Fruit fly (Drosophila melanogaster) whole organism, embryonic: Measurements from ENCODE around the gene hmw.

ENCODE experiments used
- Aef1 ChIP-seq: fragments of 200-800 bp; sonication (Bioruptor generic); IDR thresholded peaks from 3 replicates; pipeline ENCODE4 v1.3.6; 2022; ENCODE audit warnings: missing biosample characterization, missing genetic modification characterization
- CG11398 ChIP-seq: fragments of 200-800 bp; sonication (Bioruptor generic); optimal IDR thresholded peaks from 2 replicates; lab custom pipeline; 2016; ENCODE audit warnings: missing biosample characterization, missing genetic modification characterization
- CG11456 ChIP-seq: fragments of 200-800 bp; sonication (Bioruptor generic); IDR thresholded peaks from 3 replicates; pipeline ENCODE4 v1.3.6; 2022; ENCODE audit warnings: missing biosample characterization, missing genetic modification characterization
- CG11504 ChIP-seq: fragments of 200-800 bp; sonication (Bioruptor generic); optimal IDR thresholded peaks from 3 replicates; lab custom pipeline; 2019; ENCODE audit warnings: missing biosample characterization, mild to moderate bottlenecking, missing genetic modification characterization, moderate library complexity
- CG12071 ChIP-seq: fragments of 200-800 bp; sonication (Bioruptor generic); optimal IDR thresholded peaks from 3 replicates; lab custom pipeline; 2018; ENCODE audit warnings: missing biosample characterization, mild to moderate bottlenecking, missing genetic modification characterization
- CG13624 ChIP-seq: fragments of 200-800 bp; sonication (Bioruptor generic); optimal IDR thresholded peaks from 2 replicates; lab custom pipeline; 2016; ENCODE audit warnings: missing biosample characterization, missing genetic modification characterization
- CG14667 ChIP-seq: fragments of 200-800 bp; sonication (Bioruptor generic); IDR thresholded peaks from 2 replicates; pipeline ENCODE4 v1.3.6; 2022; ENCODE audit warnings: missing biosample characterization, missing genetic modification characterization
- CG15479 ChIP-seq: fragments of 200-800 bp; sonication (Bioruptor generic); optimal IDR thresholded peaks from 3 replicates; lab custom pipeline; 2019; ENCODE audit warnings: missing biosample characterization, mild to moderate bottlenecking, missing genetic modification characterization, moderate library complexity
- CG18599 ChIP-seq: fragments of 200-800 bp; sonication (Bioruptor generic); optimal IDR thresholded peaks from 3 replicates; lab custom pipeline; 2017; ENCODE audit warnings: missing biosample characterization, missing genetic modification characterization, mild to moderate bottlenecking, moderate library complexity, missing genetic modification reagents
- CG2120 ChIP-seq: fragments of 200-800 bp; sonication (Bioruptor generic); optimal IDR thresholded peaks from 3 replicates; lab custom pipeline; 2016; ENCODE audit warnings: missing biosample characterization, missing genetic modification characterization
- CG2712 ChIP-seq: fragments of 200-800 bp; optimal IDR thresholded peaks from 3 replicates; lab custom pipeline; 2019; ENCODE audit warnings: missing biosample characterization, mild to moderate bottlenecking, missing genetic modification characterization, moderate library complexity
- CG30431 ChIP-seq: fragments of 200-800 bp; sonication (Bioruptor generic); optimal IDR thresholded peaks from 2 replicates; lab custom pipeline; 2017; ENCODE audit warnings: missing biosample characterization, missing genetic modification characterization
- CG31441 ChIP-seq: fragments of 200-800 bp; sonication (Bioruptor generic); IDR thresholded peaks from 2 replicates; pipeline ENCODE4 v1.3.6; 2022; ENCODE audit warnings: missing biosample characterization, missing genetic modification characterization
- CG34422 ChIP-seq: fragments of 200-800 bp; sonication (Bioruptor generic); IDR thresholded peaks from 3 replicates; pipeline ENCODE4 v1.3.6; 2022; ENCODE audit warnings: missing biosample characterization, missing genetic modification characterization
- CG3847 ChIP-seq: fragments of 200-800 bp; sonication (Bioruptor generic); IDR thresholded peaks from 2 replicates; pipeline ENCODE4 v1.3.6; 2022; ENCODE audit warnings: missing biosample characterization, missing genetic modification characterization
- CG6765 ChIP-seq: fragments of 200-800 bp; sonication (Bioruptor generic); optimal IDR thresholded peaks from 3 replicates; lab custom pipeline; 2017; ENCODE audit warnings: missing biosample characterization, mild to moderate bottlenecking, missing genetic modification characterization
- CG8290 ChIP-seq, 3 experiments: fragments of 200-800 bp; sonication (Bioruptor generic); optimal IDR thresholded peaks; 2 replicates each; lab custom pipeline; 2016 to 2019; ENCODE audit warnings: missing biosample characterization in 3 of 3, missing genetic modification characterization in 3 of 3, mild to moderate bottlenecking in 2 of 3, moderate library complexity in 1 of 3
- D19A ChIP-seq: fragments of 200-800 bp; optimal IDR thresholded peaks from 3 replicates; lab custom pipeline; 2019; ENCODE audit warnings: missing biosample characterization, mild to moderate bottlenecking, missing genetic modification characterization, moderate library complexity
- Dip3 ChIP-seq: fragments of 200-800 bp; sonication (Bioruptor generic); optimal IDR thresholded peaks from 3 replicates; lab custom pipeline; 2016; ENCODE audit warnings: missing biosample characterization, missing genetic modification characterization
- Ets65A ChIP-seq: fragments of 200-800 bp; sonication (Bioruptor generic); peaks from one replicate; lab custom pipeline; 2016; ENCODE audit warnings: missing biosample characterization, missing genetic modification characterization
- HHEX ChIP-seq: fragments of 200-800 bp; sonication (Bioruptor generic); optimal IDR thresholded peaks from 3 replicates; lab custom pipeline; 2017; ENCODE audit warnings: missing biosample characterization, mild to moderate bottlenecking, missing genetic modification characterization, missing genetic modification reagents
- HLH4C ChIP-seq: fragments of 200-800 bp; sonication (Bioruptor generic); IDR thresholded peaks from 3 replicates; pipeline ENCODE4 v1.3.6; 2022; ENCODE audit warnings: missing biosample characterization, missing genetic modification characterization; ENCODE audit not compliant: partially characterized antibody
- Hmr ChIP-seq: fragments of 200-800 bp; sonication (Bioruptor generic); optimal IDR thresholded peaks from 3 replicates; lab custom pipeline; 2017; ENCODE audit warnings: mild to moderate bottlenecking, missing biosample characterization, missing genetic modification reagents, missing genetic modification characterization
- Hr51 ChIP-seq, 2 experiments: fragments of 200-800 bp; sonication (Bioruptor generic); optimal IDR thresholded peaks; 2 replicates in 1 of 2; 3 replicates in 1 of 2; lab custom pipeline; 2016 to 2018; ENCODE audit warnings: missing biosample characterization in 2 of 2, missing genetic modification characterization in 2 of 2, mild to moderate bottlenecking in 1 of 2, moderate library complexity in 1 of 2
- Hr78 ChIP-seq, 2 experiments: fragments of 200-800 bp in 1 of 2; fragments of >200 bp in 1 of 2; sonication (Bioruptor generic) in 1 of 2; optimal IDR thresholded peaks; 2 replicates each; lab custom pipeline; 2017 to 2019; ENCODE audit warnings: missing biosample characterization in 2 of 2, missing genetic modification characterization in 2 of 2, mild to moderate bottlenecking in 1 of 2, moderate library complexity in 1 of 2
- MTF-1 ChIP-seq: fragments of 200-800 bp; sonication (Bioruptor generic); optimal IDR thresholded peaks from 2 replicates; lab custom pipeline; 2018; ENCODE audit warnings: missing biosample characterization, mild to moderate bottlenecking, missing genetic modification characterization, borderline replicate concordance
- Myb ChIP-seq: fragments of 200-800 bp; sonication (Bioruptor generic); optimal IDR thresholded peaks from 2 replicates; lab custom pipeline; 2016; ENCODE audit warnings: missing biosample characterization, missing genetic modification characterization
- Ravus ChIP-seq: fragments of 200-800 bp; sonication (Bioruptor generic); IDR thresholded peaks from 2 replicates; pipeline ENCODE4 v1.3.6; 2022; ENCODE audit warnings: missing biosample characterization, missing genetic modification characterization
- Rfx ChIP-seq: fragments of 200-800 bp; sonication (Bioruptor generic); IDR thresholded peaks from 2 replicates; pipeline ENCODE4 v1.3.6; 2022; ENCODE audit warnings: missing biosample characterization, missing genetic modification characterization
- Trl ChIP-seq, 3 experiments: fragments of >200 bp in 2 of 3; fragments of 200-800 bp in 1 of 3; sonication (Bioruptor generic) in 1 of 3; optimal IDR thresholded peaks; 2 replicates in 1 of 3; 3 replicates in 2 of 3; lab custom pipeline; 2016 to 2017; ENCODE audit warnings: missing biosample characterization in 1 of 3, missing genetic modification characterization in 1 of 3
- dm ChIP-seq: fragments of 200-800 bp; sonication (Bioruptor generic); optimal IDR thresholded peaks from 3 replicates; lab custom pipeline; 2016; ENCODE audit warnings: missing biosample characterization, missing genetic modification characterization
- dpn ChIP-seq, 2 experiments: fragments of 200-800 bp; sonication (Bioruptor generic); optimal IDR thresholded peaks; 3 replicates each; lab custom pipeline; 2016; ENCODE audit warnings: missing biosample characterization in 2 of 2, missing genetic modification characterization in 2 of 2
- esg ChIP-seq: fragments of 200-800 bp; sonication (Bioruptor generic); conservative IDR thresholded peaks from 2 replicates; pipeline ENCODE4 v1.3.6; 2022; ENCODE audit warnings: missing biosample characterization, missing genetic modification characterization
- exex ChIP-seq: fragments of 200-800 bp; sonication (Bioruptor generic); optimal IDR thresholded peaks from 4 replicates; lab custom pipeline; 2018; ENCODE audit warnings: missing biosample characterization, mild to moderate bottlenecking, missing genetic modification characterization, moderate library complexity
- lov ChIP-seq, 2 experiments: fragments of 200-800 bp in 1 of 2; fragments of >200 bp in 1 of 2; sonication (Bioruptor generic) in 1 of 2; IDR thresholded peaks in 1 of 2; optimal IDR thresholded peaks in 1 of 2; 2 replicates in 1 of 2; 3 replicates in 1 of 2; pipeline versions ENCODE4 v1.3.6 to Lab custom; 2017 to 2022; ENCODE audit warnings: missing biosample characterization in 1 of 2, missing genetic modification characterization in 1 of 2
- pan ChIP-seq, 4 experiments: fragments of >200 bp in 3 of 4; fragments of 200-800 bp in 1 of 4; sonication (Bioruptor generic) in 1 of 4; optimal IDR thresholded peaks in 3 of 4; IDR thresholded peaks in 1 of 4; 2 replicates each; pipeline versions ENCODE4 v1.3.6 to Lab custom; 2017 to 2022; ENCODE audit warnings: missing biosample characterization in 2 of 4, missing genetic modification characterization in 2 of 4, mixed read lengths in 1 of 4
- pnt ChIP-seq: fragments of 200-800 bp; sonication (Bioruptor generic); optimal IDR thresholded peaks from 3 replicates; lab custom pipeline; 2016; ENCODE audit warnings: missing biosample characterization, missing genetic modification characterization
- pum ChIP-seq: fragments of 200-800 bp; sonication (Bioruptor generic); optimal IDR thresholded peaks from 2 replicates; lab custom pipeline; 2016; ENCODE audit warnings: missing biosample characterization, missing genetic modification characterization
- run ChIP-seq: fragments of 200-800 bp; sonication (Bioruptor generic); optimal IDR thresholded peaks from 3 replicates; lab custom pipeline; 2018; ENCODE audit warnings: missing biosample characterization, mild to moderate bottlenecking, missing genetic modification characterization
- scrt ChIP-seq: fragments of 200-800 bp; sonication (Bioruptor generic); optimal IDR thresholded peaks from 2 replicates; lab custom pipeline; 2018; ENCODE audit warnings: missing biosample characterization, mild to moderate bottlenecking, missing genetic modification characterization, moderate library complexity
- ttk ChIP-seq: fragments of 200-800 bp; sonication (Bioruptor generic); IDR thresholded peaks from 2 replicates; pipeline ENCODE4 v2.1.2; 2022; ENCODE audit warnings: missing biosample characterization, missing genetic modification characterization
- usp ChIP-seq: fragments of >200 bp; optimal IDR thresholded peaks from 2 replicates; lab custom pipeline; 2017; ENCODE audit warnings: missing biosample characterization, missing genetic modification characterization
- vvl ChIP-seq: fragments of 200-800 bp; sonication (Bioruptor generic); IDR thresholded peaks from 2 replicates; pipeline ENCODE4 v1.3.6; 2022; ENCODE audit warnings: missing biosample characterization, missing genetic modification characterization
- wor ChIP-seq: fragments of 200-800 bp; sonication (Bioruptor generic); IDR thresholded peaks from 2 replicates; pipeline ENCODE4 v1.3.6; 2022; ENCODE audit warnings: missing biosample characterization, missing genetic modification characterization
- zfh1 ChIP-seq: fragments of 200-800 bp; sonication (Bioruptor generic); IDR thresholded peaks from 3 replicates; pipeline ENCODE4 v1.3.6; 2022; ENCODE audit warnings: missing biosample characterization, missing genetic modification characterization

Gene hmw

DNA sequence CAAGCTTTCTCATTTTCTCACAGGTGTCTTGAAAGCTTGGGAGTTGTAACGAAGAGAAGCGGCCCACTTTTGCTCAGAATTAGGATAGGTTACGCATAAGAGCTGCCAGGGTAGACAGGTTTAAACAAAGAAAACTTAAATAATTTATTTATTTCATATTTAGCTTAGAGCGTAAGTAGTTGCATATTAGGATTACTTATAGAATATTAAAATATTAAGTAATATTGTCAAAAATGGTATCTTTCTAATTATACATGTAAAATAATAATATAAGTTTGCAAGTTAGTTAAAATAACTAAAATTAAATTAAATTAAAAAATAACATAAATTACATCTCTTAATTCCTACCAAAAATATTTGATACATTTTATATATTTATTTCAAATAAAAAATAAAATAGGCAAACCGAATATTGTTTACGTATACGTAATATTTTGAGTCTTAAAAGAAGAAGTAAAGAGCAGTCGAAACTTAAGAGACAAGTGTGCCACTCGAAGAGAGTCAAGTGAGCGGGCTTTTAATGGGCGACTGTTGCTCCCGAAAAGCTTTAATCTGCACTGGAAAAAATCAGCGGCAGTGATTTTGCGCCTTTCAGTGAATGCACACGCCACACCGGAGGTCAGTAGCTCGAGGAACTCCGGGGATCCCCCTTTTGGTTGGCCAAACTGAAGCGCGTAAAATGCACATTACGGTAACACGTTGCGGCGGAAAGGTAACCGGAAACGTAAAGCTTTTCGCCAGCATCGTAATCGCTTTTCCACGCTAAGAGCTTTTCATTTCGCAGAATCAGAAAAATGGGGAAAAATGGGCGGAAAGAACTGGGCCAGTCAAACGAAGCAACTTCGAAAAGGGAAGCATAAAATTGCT is 46.7 kb upstream of the hmw start (continued):
- peak; percentile 14; the same call in 1 of the 3 replicates for TF ChIP-seq Aef1
- TF ChIP-seq CG30431 (GFP tag; lab: Kevin White, UChicago) = no peak
- TF ChIP-seq Ravus (GFP tag; lab: Robert Waterston, UW) = no peak
- TF ChIP-seq ttk (GFP tag; lab: Robert Waterston, UW) = no peak
- TF ChIP-seq Hmr = peak; percentile 45
- peak; percentile 22 for TF ChIP-seq MTF-1 (GFP tag; lab: Kevin White, UChicago)
- TF ChIP-seq usp (GFP tag; lab: Kevin White, UChicago) = no peak
- no peak for TF ChIP-seq lov (optimal IDR thresholded peaks at IDR 0.05; lab: Kevin White, UChicago)
- 0 out of 3 replicates have a peak, but pooled peaks have one; percentile 47 for TF ChIP-seq lov (GFP tag; IDR thresholded peaks at IDR 0.05; lab: Robert Waterston, UW)
- 0 out of 3 replicates have a peak, but pooled peaks have one; percentile 19 for TF ChIP-seq CG11456
- TF ChIP-seq pum (GFP tag; lab: Kevin White, UChicago) = peak; percentile 6
- no peak for TF ChIP-seq wor
- TF ChIP-seq CG6765 = no peak
- peak; percentile 62 to 66 for TF ChIP-seq Trl (optimal IDR thresholded peaks at IDR 0.05; lab: Kevin White, UChicago)
- TF ChIP-seq Trl (GFP tag; optimal IDR thresholded peaks at IDR 0.05; lab: Kevin White, UChicago) = peak; percentile 2
- peak; percentile 69; the same call in 1 of the 2 replicates for TF ChIP-seq vvl (GFP tag; lab: Robert Waterston, UW)
- TF ChIP-seq CG2120 (GFP tag; lab: Kevin White, UChicago) = peak; percentile 55
- TF ChIP-seq dpn (GFP tag; optimal IDR thresholded peaks at IDR 0.05; lab: Kevin White, UChicago) = peak in 1 of 2 experiments; percentile 0
- TF ChIP-seq dm (GFP tag; lab: Kevin White, UChicago) = no peak
- peak; percentile 28 for TF ChIP-seq D19A (tag; lab: Kevin White, UChicago)
- peak; percentile 40 for TF ChIP-seq CG13624 (GFP tag; lab: Kevin White, UChicago)
- TF ChIP-seq CG34422 = 0 out of 3 replicates have a peak, but pooled peaks have one; percentile 23
- TF ChIP-seq Dip3 (GFP tag; lab: Kevin White, UChicago) = peak; percentile 14
- TF ChIP-seq pan (optimal IDR thresholded peaks at IDR 0.05; lab: Kevin White, UChicago) = no peak
- TF ChIP-seq pan (GFP tag; optimal IDR thresholded peaks at IDR 0.05 in 1 of 2, IDR thresholded peaks at IDR 0.05 in 1 of 2) = peak in 1 of 2 experiments; percentile 47
- no peak for TF ChIP-seq CG8290 (GFP tag; optimal IDR thresholded peaks at IDR 0.05; lab: Kevin White, UChicago)
- peak in 1 of 2 experiments; percentile 66 for TF ChIP-seq CG8290 (tag; optimal IDR thresholded peaks at IDR 0.05; lab: Kevin White, UChicago)
- TF ChIP-seq CG11504 (tag; lab: Kevin White, UChicago) = peak; percentile 20
- TF ChIP-seq Rfx (GFP tag; lab: Robert Waterston, UW) = peak; percentile 67
- TF ChIP-seq CG15479 (GFP tag; lab: Kevin White, UChicago) = no peak
- no peak for TF ChIP-seq CG3847 (GFP tag; lab: Robert Waterston, UW)
- 0 out of 2 replicates have a peak, but pooled peaks have one; percentile 19 for TF ChIP-seq CG14667 (GFP tag; lab: Robert Waterston, UW)
- TF ChIP-seq HHEX (GFP tag; lab: Kevin White, UChicago) = peak; percentile 18
- no peak; the same call in 2 of the 3 replicates for TF ChIP-seq zfh1
- TF ChIP-seq CG2712 (tag; lab: Kevin White, UChicago) = peak; percentile 12
- TF ChIP-seq CG11398 (GFP tag; lab: Kevin White, UChicago) = peak; percentile 4
- TF ChIP-seq HLH4C (GFP tag; lab: Robert Waterston, UW) = no peak
- peak in 1 of 2 experiments; percentile 60 for TF ChIP-seq Hr51 (GFP tag; optimal IDR thresholded peaks at IDR 0.05; lab: Kevin White, UChicago)
- TF ChIP-seq scrt = peak; percentile 93
- peak; percentile 44 for TF ChIP-seq CG18599 (GFP tag; lab: Kevin White, UChicago)
- TF ChIP-seq Ets65A (GFP tag; lab: Kevin White, UChicago) = peak; percentile 88
- TF ChIP-seq CG12071 (GFP tag; lab: Kevin White, UChicago) = peak; percentile 63
- no peak for TF ChIP-seq exex (tag; lab: Kevin White, UChicago)
- no peak for TF ChIP-seq pnt (GFP tag; lab: Kevin White, UChicago)
- TF ChIP-seq Hr78 (GFP tag; optimal IDR thresholded peaks at IDR 0.05; lab: Kevin White, UChicago) = no peak
- peak; percentile 36; the same call in 1 of the 2 replicates for TF ChIP-seq CG31441 (GFP tag; lab: Robert Waterston, UW)
- 0 out of 2 replicates have a peak, but pooled peaks have one; percentile 19 for TF ChIP-seq esg (GFP tag; lab: Robert Waterston, UW)
- TF ChIP-seq run (tag; lab: Kevin White, UChicago) = no peak
- peak; percentile 5 for TF ChIP-seq Myb (GFP tag; lab: Kevin White, UChicago)
